Fruit fly (Drosophila melanogaster): Measurements from ENCODE around the gene CG34345.

The CG34345 gene

DNA sequence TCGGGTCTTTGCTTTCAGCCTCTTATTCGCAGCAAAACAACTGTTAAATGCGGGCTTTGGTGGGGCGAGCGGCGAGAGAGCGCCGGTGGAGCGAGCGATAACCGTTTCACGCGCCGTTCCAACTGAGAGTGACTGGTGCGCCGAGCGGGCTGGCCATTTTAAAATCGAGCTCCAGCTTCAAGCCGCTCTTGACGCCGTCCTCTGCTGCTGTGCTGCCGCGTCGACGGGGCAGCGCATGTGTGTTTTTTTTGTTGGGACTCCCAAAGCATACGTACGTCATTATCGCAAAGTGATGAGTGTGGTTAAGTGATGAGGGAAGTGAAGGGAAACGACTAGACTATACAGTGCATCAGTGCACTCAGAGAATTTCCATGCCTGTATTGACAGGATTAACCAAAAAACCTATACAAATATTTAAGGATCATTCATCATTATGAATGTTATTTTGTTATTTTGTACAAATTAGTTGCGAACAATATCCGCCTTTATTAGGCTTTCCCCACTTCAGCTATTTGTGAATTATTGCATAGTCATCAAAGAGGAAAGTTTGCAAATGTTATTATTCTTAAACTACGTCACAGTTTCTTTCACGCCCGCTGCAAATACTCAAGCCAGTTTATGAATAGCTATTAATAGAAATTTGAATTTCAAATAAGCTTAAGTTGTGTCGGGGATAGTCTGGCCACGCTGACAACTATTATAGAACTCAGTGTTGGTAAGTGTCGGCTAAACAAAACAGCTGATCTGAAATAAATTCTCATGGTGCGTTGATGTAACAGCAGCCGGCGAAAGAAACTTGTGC, 50.5 kb downstream of the CG34345 start, which contains the start of gene Spn27A (continued):
- 0 out of 2 replicates have a peak, but pooled peaks have one; percentile 41 for TF ChIP-seq stc (GFP tag; IDR thresholded peaks at IDR 0.05)
- peak; percentile 52 for TF ChIP-seq CG16863 (GFP tag; optimal IDR thresholded peaks at IDR 0.05)
- no peak for TF ChIP-seq CG17612 (GFP tag; IDR thresholded peaks at IDR 0.05)
- TF ChIP-seq CG4404 (GFP tag; IDR thresholded peaks at IDR 0.05), result no peak
- TF ChIP-seq phol (tag; optimal IDR thresholded peaks at IDR 0.05), result peak; percentile 78
- TF ChIP-seq CG6689 (GFP tag; IDR thresholded peaks at IDR 0.05), result 0 out of 2 replicates have a peak, but pooled peaks have one; percentile 10
- TF ChIP-seq CG16813 (GFP tag; IDR thresholded peaks at IDR 0.05; ENCODE audit: partially characterized antibody), result no peak
- TF ChIP-seq maf-S (GFP tag; optimal IDR thresholded peaks at IDR 0.05), result peak; percentile 42
- TF ChIP-seq CG18599 (GFP tag; optimal IDR thresholded peaks at IDR 0.05), result no peak
- no peak for TF ChIP-seq tna (GFP tag; IDR thresholded peaks at IDR 0.05; ENCODE audit: partially characterized antibody)
- peak; percentile 25 for TF ChIP-seq CG6813 (GFP tag; optimal IDR thresholded peaks at IDR 0.05)
- TF ChIP-seq CG15514 (GFP tag; optimal IDR thresholded peaks at IDR 0.05), result peak; percentile 56
- peak; percentile 56 for TF ChIP-seq CG10209 (GFP tag; optimal IDR thresholded peaks at IDR 0.05)
- TF ChIP-seq CG3281 (GFP tag; optimal IDR thresholded peaks at IDR 0.05), result peak; percentile 60
- TF ChIP-seq fru (optimal IDR thresholded peaks at IDR 0.05), result no peak
- TF ChIP-seq Hsf (GFP tag; optimal IDR thresholded peaks at IDR 0.05), result peak; percentile 68
- TF ChIP-seq Max (GFP tag; optimal IDR thresholded peaks at IDR 0.05), result peak; percentile 66
- TF ChIP-seq CG2712 (tag; optimal IDR thresholded peaks at IDR 0.05), result peak; percentile 74
- TF ChIP-seq CG10543 (GFP tag; optimal IDR thresholded peaks at IDR 0.05), result peak; percentile 23
- TF ChIP-seq ftz-f1 (GFP tag; optimal IDR thresholded peaks at IDR 0.05), result no peak
- TF ChIP-seq CG15269 (tag; optimal IDR thresholded peaks at IDR 0.05), result peak; percentile 79
- TF ChIP-seq CG11723 (GFP tag; optimal IDR thresholded peaks at IDR 0.05), result peak; percentile 35
- no peak for TF ChIP-seq CG11093 (GFP tag; IDR thresholded peaks at IDR 0.05)
- TF ChIP-seq sens-2 (GFP tag; IDR thresholded peaks at IDR 0.05), result peak; percentile 7; the same call in 1 of the 2 replicates
- peak; percentile 33 for TF ChIP-seq ewg (GFP tag; optimal IDR thresholded peaks at IDR 0.05)
- TF ChIP-seq Atf6 (GFP tag; IDR thresholded peaks at IDR 0.05), result no peak; the same call in 1 of the 2 replicates
- peak; percentile 50; the same call in 1 of the 2 replicates for TF ChIP-seq ap (GFP tag; IDR thresholded peaks at IDR 0.05)
- TF ChIP-seq Tbp (GFP tag; optimal IDR thresholded peaks at IDR 0.05), result no peak
- TF ChIP-seq CG2116 (GFP tag; optimal IDR thresholded peaks at IDR 0.05), result peak; percentile 31
- TF ChIP-seq E2f2 (GFP tag; IDR thresholded peaks at IDR 0.05), result peak; percentile 82
- TF ChIP-seq CG3065 (GFP tag; optimal IDR thresholded peaks at IDR 0.05), result no peak
- peak; percentile 1; the same call in 1 of the 2 replicates for TF ChIP-seq NFAT (GFP tag; IDR thresholded peaks at IDR 0.05)
- no peak for TF ChIP-seq pfk (GFP tag; optimal IDR thresholded peaks at IDR 0.05)
- TF ChIP-seq grau (tag; optimal IDR thresholded peaks at IDR 0.05), result peak; percentile 54
- 0 out of 2 replicates have a peak, but pooled peaks have one; percentile 34 for TF ChIP-seq E2f1 (GFP tag; IDR thresholded peaks at IDR 0.05)
- no peak for TF ChIP-seq CG5953 (GFP tag; IDR thresholded peaks at IDR 0.05)
- TF ChIP-seq Six4 (GFP tag; optimal IDR thresholded peaks at IDR 0.05), result peak; percentile 25
- peak; percentile 51 for TF ChIP-seq slou (GFP tag; optimal IDR thresholded peaks at IDR 0.05)
- peak; percentile 65 for TF ChIP-seq CG13624 (GFP tag; optimal IDR thresholded peaks at IDR 0.05)
- TF ChIP-seq emc (GFP tag; optimal IDR thresholded peaks at IDR 0.05), result no peak
- TF ChIP-seq CG9876 (GFP tag; optimal IDR thresholded peaks at IDR 0.05), result no peak
- no peak for TF ChIP-seq CG7271 (tag; optimal IDR thresholded peaks at IDR 0.05)
- TF ChIP-seq kay (GFP tag; optimal IDR thresholded peaks at IDR 0.05), result peak; percentile 53
- TF ChIP-seq Gug (GFP tag; IDR thresholded peaks at IDR 0.05), result 0 out of 4 replicates have a peak, but pooled peaks have one; percentile 9
- no peak for TF ChIP-seq MTF-1 (GFP tag; optimal IDR thresholded peaks at IDR 0.05; ENCODE audit: borderline replicate concordance)
- TF ChIP-seq Med (GFP tag), result peak; percentile 95
- TF ChIP-seq nmo (GFP tag; optimal IDR thresholded peaks at IDR 0.05), result peak; percentile 77
- no peak for TF ChIP-seq ac (GFP tag; optimal IDR thresholded peaks at IDR 0.05)
- TF ChIP-seq Deaf1 (tag; optimal IDR thresholded peaks at IDR 0.05), result no peak

Data from whole organism, embryonic.